Fruit fly (Drosophila melanogaster) whole organism, embryonic: ENCODE results near the gene CG17187.

ENCODE experiments used
- Antp ChIP-seq: fragments of 200-800 bp; sonication (Bioruptor generic); optimal IDR thresholded peaks from 3 replicates; lab custom pipeline; 2016; ENCODE audit warnings: missing biosample characterization, missing genetic modification characterization
- Awh ChIP-seq: fragments of 200-800 bp; sonication (Bioruptor generic); IDR thresholded peaks from 2 replicates; pipeline ENCODE4, ENCODE4 v1.3.6; 2022; ENCODE audit warnings: missing biosample characterization, missing genetic modification characterization
- CG10959 ChIP-seq: fragments of 200-800 bp; sonication (Bioruptor generic); IDR thresholded peaks from 2 replicates; pipeline ENCODE4 v1.3.6; 2022; ENCODE audit warnings: missing biosample characterization, missing genetic modification characterization
- CG14710 ChIP-seq: fragments of 200-800 bp; sonication (Bioruptor generic); optimal IDR thresholded peaks from 3 replicates; lab custom pipeline; 2019; ENCODE audit warnings: missing biosample characterization, mild to moderate bottlenecking, missing genetic modification characterization, moderate library complexity
- CG15601 ChIP-seq: fragments of 200-800 bp; sonication (Bioruptor generic); optimal IDR thresholded peaks from 3 replicates; lab custom pipeline; 2019; ENCODE audit warnings: missing biosample characterization, mild to moderate bottlenecking, missing genetic modification characterization, moderate library complexity
- CG17612 ChIP-seq: fragments of 200-800 bp; sonication (Bioruptor generic); IDR thresholded peaks from 2 replicates; pipeline ENCODE4 v1.3.6; 2022; ENCODE audit warnings: missing biosample characterization, missing genetic modification characterization
- CG2199 ChIP-seq: fragments of 200-800 bp; sonication (Bioruptor generic); IDR thresholded peaks from 3 replicates; pipeline ENCODE4 v1.3.6; 2022; ENCODE audit warnings: missing biosample characterization, missing genetic modification characterization
- CG2875 ChIP-seq: fragments of 200-800 bp; sonication (Bioruptor generic); optimal IDR thresholded peaks from 2 replicates; lab custom pipeline; 2017; ENCODE audit warnings: missing biosample characterization, mild to moderate bottlenecking, missing genetic modification characterization, missing genetic modification reagents
- CG31365 ChIP-seq: fragments of 200-800 bp; sonication (Bioruptor generic); optimal IDR thresholded peaks from 2 replicates; lab custom pipeline; 2018; ENCODE audit warnings: missing biosample characterization, mild to moderate bottlenecking, missing genetic modification characterization
- CG33213 ChIP-seq: fragments of 200-800 bp; sonication (Bioruptor generic); optimal IDR thresholded peaks from 3 replicates; lab custom pipeline; 2016; ENCODE audit warnings: missing biosample characterization, missing genetic modification characterization
- CG33557 ChIP-seq: fragments of 200-800 bp; sonication (Bioruptor generic); optimal IDR thresholded peaks from 2 replicates; lab custom pipeline; 2019; ENCODE audit warnings: missing biosample characterization, mild to moderate bottlenecking, missing genetic modification characterization, moderate library complexity
- CG4404 ChIP-seq: fragments of 200-800 bp; sonication (Bioruptor generic); IDR thresholded peaks from 2 replicates; pipeline ENCODE4 v1.3.6; 2022; ENCODE audit warnings: missing biosample characterization, missing genetic modification characterization
- CG5953 ChIP-seq: fragments of 200-800 bp; sonication (Bioruptor generic); IDR thresholded peaks from 2 replicates; pipeline ENCODE4 v1.3.6; 2022; ENCODE audit warnings: missing biosample characterization, missing genetic modification characterization
- CG6272 ChIP-seq: fragments of 200-800 bp; sonication (Bioruptor generic); IDR thresholded peaks from 2 replicates; pipeline ENCODE4 v1.3.6; 2022; ENCODE audit warnings: missing biosample characterization, missing genetic modification characterization
- CG7372 ChIP-seq: fragments of 200-800 bp; sonication (Bioruptor generic); IDR thresholded peaks from 2 replicates; pipeline ENCODE4 v1.3.6; 2022; ENCODE audit warnings: missing biosample characterization, missing genetic modification characterization
- CG7556 ChIP-seq: fragments of 200-800 bp; sonication (Bioruptor generic); optimal IDR thresholded peaks from 2 replicates; lab custom pipeline; 2017; ENCODE audit warnings: missing biosample characterization, mild to moderate bottlenecking, missing genetic modification characterization
- CG9437 ChIP-seq: fragments of 200-800 bp; sonication (Bioruptor generic); optimal IDR thresholded peaks from 2 replicates; lab custom pipeline; 2018; ENCODE audit warnings: missing biosample characterization, mild to moderate bottlenecking, missing genetic modification characterization
- D19B ChIP-seq: fragments of 200-800 bp; sonication (Bioruptor generic); optimal IDR thresholded peaks from 2 replicates; lab custom pipeline; 2017; ENCODE audit warnings: missing biosample characterization, mild to moderate bottlenecking, missing genetic modification characterization
- H15 ChIP-seq: fragments of 200-800 bp; sonication (Bioruptor generic); IDR thresholded peaks from 3 replicates; pipeline ENCODE4 v1.3.6; 2022; ENCODE audit warnings: missing biosample characterization, missing genetic modification characterization
- HmgD ChIP-seq: fragments of 200-800 bp; sonication (Bioruptor generic); optimal IDR thresholded peaks from 3 replicates; lab custom pipeline; 2016; ENCODE audit warnings: missing biosample characterization, missing genetic modification characterization
- Hmr ChIP-seq: fragments of 200-800 bp; sonication (Bioruptor generic); optimal IDR thresholded peaks from 3 replicates; lab custom pipeline; 2017; ENCODE audit warnings: mild to moderate bottlenecking, missing biosample characterization, missing genetic modification reagents, missing genetic modification characterization
- Hr3 ChIP-seq: fragments of 200-800 bp; sonication (Bioruptor generic); optimal IDR thresholded peaks from 3 replicates; lab custom pipeline; 2016; ENCODE audit warnings: missing biosample characterization, missing genetic modification characterization
- Lim3 ChIP-seq: fragments of 200-800 bp; sonication (Bioruptor generic); IDR thresholded peaks from 2 replicates; pipeline ENCODE4 v1.3.6; 2022; ENCODE audit warnings: missing biosample characterization, missing genetic modification characterization
- Mes4 ChIP-seq: fragments of 200-800 bp; sonication (Bioruptor generic); optimal IDR thresholded peaks from 2 replicates; lab custom pipeline; 2016; ENCODE audit warnings: missing biosample characterization, missing genetic modification characterization
- NC2β ChIP-seq: fragments of 200-800 bp; sonication (Bioruptor generic); optimal IDR thresholded peaks from 2 replicates; lab custom pipeline; 2016; ENCODE audit warnings: missing biosample characterization, missing genetic modification characterization
- NfI ChIP-seq: fragments of 200-800 bp; sonication (Bioruptor generic); optimal IDR thresholded peaks from 3 replicates; lab custom pipeline; 2018; ENCODE audit warnings: missing biosample characterization, mild to moderate bottlenecking, missing genetic modification characterization, moderate library complexity
- Optix ChIP-seq: fragments of 200-800 bp; sonication (Bioruptor generic); IDR thresholded peaks from 3 replicates; pipeline ENCODE4 v1.3.6; 2022; ENCODE audit warnings: missing biosample characterization, missing genetic modification characterization
- Taf1 ChIP-seq: fragments of 200-800 bp; sonication (Bioruptor generic); IDR thresholded peaks from 2 replicates; pipeline ENCODE4 v1.3.6; 2022; ENCODE audit warnings: missing biosample characterization, missing genetic modification characterization
- YL-1 ChIP-seq: fragments of 200-800 bp; sonication (Bioruptor generic); optimal IDR thresholded peaks from 3 replicates; lab custom pipeline; 2017; ENCODE audit warnings: missing biosample characterization, mild to moderate bottlenecking, missing genetic modification characterization
- ac ChIP-seq: fragments of 200-800 bp; sonication (Bioruptor generic); optimal IDR thresholded peaks from 3 replicates; lab custom pipeline; 2017; ENCODE audit warnings: missing biosample characterization, mild to moderate bottlenecking, missing genetic modification characterization
- aop ChIP-seq: fragments of 200-800 bp; sonication (Bioruptor generic); IDR thresholded peaks from 2 replicates; pipeline ENCODE4 v1.3.6; 2022; ENCODE audit warnings: missing biosample characterization, missing genetic modification characterization
- dm ChIP-seq: fragments of 200-800 bp; sonication (Bioruptor generic); optimal IDR thresholded peaks from 3 replicates; lab custom pipeline; 2016; ENCODE audit warnings: missing biosample characterization, missing genetic modification characterization
- ems ChIP-seq: fragments of 200-800 bp; sonication (Bioruptor generic); optimal IDR thresholded peaks from 3 replicates; lab custom pipeline; 2016; ENCODE audit warnings: missing biosample characterization, missing genetic modification characterization
- esg ChIP-seq: fragments of 200-800 bp; sonication (Bioruptor generic); conservative IDR thresholded peaks from 2 replicates; pipeline ENCODE4 v1.3.6; 2022; ENCODE audit warnings: missing biosample characterization, missing genetic modification characterization
- gcm ChIP-seq: fragments of 200-800 bp; sonication (Bioruptor generic); optimal IDR thresholded peaks from 2 replicates; lab custom pipeline; 2019; ENCODE audit warnings: missing biosample characterization, mild to moderate bottlenecking, missing genetic modification characterization, moderate library complexity
- grau ChIP-seq: fragments of 200-800 bp; optimal IDR thresholded peaks from 3 replicates; lab custom pipeline; 2019; ENCODE audit warnings: missing biosample characterization, mild to moderate bottlenecking, missing genetic modification characterization, moderate library complexity
- grn ChIP-seq: fragments of 200-800 bp; sonication (Bioruptor generic); optimal IDR thresholded peaks from 3 replicates; lab custom pipeline; 2017; ENCODE audit warnings: missing biosample characterization, missing genetic modification characterization
- gt ChIP-seq: fragments of 200-800 bp; sonication (Bioruptor generic); IDR thresholded peaks from 2 replicates; pipeline ENCODE4 v1.3.6; 2022; ENCODE audit warnings: missing biosample characterization, missing genetic modification characterization
- kah ChIP-seq: fragments of 200-800 bp; sonication (Bioruptor generic); optimal IDR thresholded peaks from 2 replicates; lab custom pipeline; 2018; ENCODE audit warnings: missing biosample characterization, mild to moderate bottlenecking, missing genetic modification characterization
- kay ChIP-seq: fragments of 200-800 bp; sonication (Bioruptor generic); optimal IDR thresholded peaks from 2 replicates; lab custom pipeline; 2016; ENCODE audit warnings: missing biosample characterization, missing genetic modification characterization
- pfk ChIP-seq: fragments of 200-800 bp; sonication (Bioruptor generic); optimal IDR thresholded peaks from 2 replicates; lab custom pipeline; 2018; ENCODE audit warnings: missing biosample characterization, mild to moderate bottlenecking, missing genetic modification characterization, moderate library complexity
- pzg ChIP-seq: fragments of 200-800 bp; sonication (Bioruptor generic); optimal IDR thresholded peaks from 3 replicates; lab custom pipeline; 2018; ENCODE audit warnings: missing biosample characterization, mild to moderate bottlenecking, missing genetic modification characterization, moderate library complexity
- ro ChIP-seq: fragments of 200-800 bp; sonication (Bioruptor generic); IDR thresholded peaks from 2 replicates; pipeline ENCODE4 v1.3.6; 2022; ENCODE audit warnings: missing biosample characterization, missing genetic modification characterization
- row ChIP-seq: fragments of 200-800 bp; sonication (Bioruptor generic); IDR thresholded peaks from 3 replicates; pipeline ENCODE4 v1.3.6; 2022; ENCODE audit warnings: missing biosample characterization, missing genetic modification characterization
- seq ChIP-seq: fragments of 200-800 bp; sonication (Bioruptor generic); IDR thresholded peaks from 2 replicates; pipeline ENCODE4 v1.3.6; 2022; ENCODE audit warnings: missing biosample characterization, missing genetic modification characterization
- tio ChIP-seq: fragments of 200-800 bp; sonication (Bioruptor generic); optimal IDR thresholded peaks from 2 replicates; lab custom pipeline; 2017; ENCODE audit warnings: missing biosample characterization, missing genetic modification characterization, inconsistent platforms
- unpg ChIP-seq: fragments of 200-800 bp; sonication (Bioruptor generic); optimal IDR thresholded peaks from 3 replicates; lab custom pipeline; 2018; ENCODE audit warnings: missing biosample characterization, mild to moderate bottlenecking, missing genetic modification characterization, moderate library complexity
- usp ChIP-seq: fragments of >200 bp; optimal IDR thresholded peaks from 2 replicates; lab custom pipeline; 2017; ENCODE audit warnings: missing biosample characterization, missing genetic modification characterization
- vnd ChIP-seq: fragments of 200-800 bp; sonication (Bioruptor generic); IDR thresholded peaks from 3 replicates; pipeline ENCODE4 v1.3.6; 2022; ENCODE audit warnings: missing biosample characterization, missing genetic modification characterization; ENCODE audit not compliant: partially characterized antibody
- wor ChIP-seq: fragments of 200-800 bp; sonication (Bioruptor generic); IDR thresholded peaks from 2 replicates; pipeline ENCODE4 v1.3.6; 2022; ENCODE audit warnings: missing biosample characterization, missing genetic modification characterization
- zf30C ChIP-seq: fragments of 200-800 bp; sonication (Bioruptor generic); optimal IDR thresholded peaks from 3 replicates; lab custom pipeline; 2018; ENCODE audit warnings: missing biosample characterization, mild to moderate bottlenecking, missing genetic modification characterization

Gene CG17187

DNA sequence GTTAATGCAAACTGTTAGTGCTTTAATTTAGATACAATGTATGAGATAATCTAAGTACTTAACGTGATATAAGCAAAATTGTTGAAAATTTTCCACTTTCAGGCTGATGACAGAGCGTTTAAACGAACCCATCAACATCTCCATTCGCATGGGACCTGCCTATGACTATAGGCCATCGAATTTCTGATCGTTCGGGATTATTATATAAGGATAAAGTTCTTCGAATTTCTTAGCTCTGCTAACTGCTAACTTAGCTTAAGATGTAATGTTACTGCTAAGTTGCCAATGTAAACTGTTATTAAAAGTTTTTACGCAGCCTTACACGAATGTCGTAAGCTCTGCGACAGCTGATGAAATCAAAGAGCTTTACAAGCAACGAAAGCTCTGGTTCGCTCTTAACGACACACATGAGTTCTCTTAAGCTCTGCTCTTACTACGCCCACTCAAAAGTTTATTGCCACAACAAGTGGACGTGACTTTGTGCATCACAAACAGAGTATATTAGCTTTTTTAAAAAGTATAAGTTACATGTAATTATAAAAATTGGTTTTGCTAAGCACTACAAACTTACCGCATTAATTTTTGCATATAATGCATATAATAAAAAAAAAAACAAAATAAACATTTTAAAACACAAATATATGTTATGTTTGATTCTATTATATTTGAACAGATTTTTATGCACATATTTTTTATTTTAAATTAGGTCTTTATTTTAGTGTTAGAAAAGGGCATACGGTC is 34.9 kb downstream of the CG17187 start (continued):
- TF ChIP-seq vnd = no peak
- peak; percentile 79 for TF ChIP-seq Antp (GFP tag; lab: Kevin White, UChicago)
- TF ChIP-seq wor = peak; percentile 99
- peak; percentile 97 for TF ChIP-seq CG4404 (GFP tag; lab: Robert Waterston, UW)
- peak; percentile 66 for TF ChIP-seq CG31365
- TF ChIP-seq grau (tag; lab: Kevin White, UChicago) = peak; percentile 95
- TF ChIP-seq CG9437 (GFP tag; lab: Kevin White, UChicago) = peak; percentile 97
- peak; percentile 96 for TF ChIP-seq CG2199 (GFP tag; lab: Robert Waterston, UW)
- TF ChIP-seq Lim3 = peak; percentile 96
- peak; percentile 90 for TF ChIP-seq CG33557
- TF ChIP-seq YL-1 (GFP tag; lab: Kevin White, UChicago) = peak; percentile 90
- TF ChIP-seq ac = peak; percentile 60
- TF ChIP-seq gcm (GFP tag; lab: Kevin White, UChicago) = peak; percentile 97
- peak; percentile 95 for TF ChIP-seq CG17612 (GFP tag; lab: Robert Waterston, UW)
- TF ChIP-seq Mes4 (GFP tag; lab: Kevin White, UChicago) = peak; percentile 80
- peak; percentile 98 for TF ChIP-seq seq (GFP tag; lab: Robert Waterston, UW)
- TF ChIP-seq kay (GFP tag; lab: Kevin White, UChicago) = peak; percentile 87
- peak; percentile 97 for TF ChIP-seq Awh (GFP tag; lab: Robert Waterston, UW)
- TF ChIP-seq CG10959 = peak; percentile 84
- peak; percentile 99 for TF ChIP-seq esg (GFP tag; lab: Robert Waterston, UW)
- peak; percentile 97 for TF ChIP-seq H15 (GFP tag; lab: Robert Waterston, UW)
- peak; percentile 50 for TF ChIP-seq pfk (GFP tag; lab: Kevin White, UChicago)
- no peak for TF ChIP-seq CG33213 (GFP tag; lab: Kevin White, UChicago)
- peak; percentile 96 for TF ChIP-seq CG2875 (GFP tag; lab: Kevin White, UChicago)
- TF ChIP-seq D19B (GFP tag; lab: Kevin White, UChicago) = peak; percentile 96
- TF ChIP-seq ro = peak; percentile 97
- TF ChIP-seq grn = no peak
- TF ChIP-seq row = peak; percentile 99
- TF ChIP-seq NfI = peak; percentile 98
- peak; percentile 96 for TF ChIP-seq gt
- peak; percentile 96 for TF ChIP-seq CG6272 (GFP tag; lab: Robert Waterston, UW)
- peak; percentile 100 for TF ChIP-seq CG7556 (GFP tag; lab: Kevin White, UChicago)
- peak; percentile 96 for TF ChIP-seq CG5953 (GFP tag; lab: Robert Waterston, UW)
- no peak for TF ChIP-seq aop (GFP tag; lab: Robert Waterston, UW)
- no peak for TF ChIP-seq usp (GFP tag; lab: Kevin White, UChicago)
- TF ChIP-seq Optix (GFP tag; lab: Robert Waterston, UW) = no peak; the same call in 2 of the 3 replicates
- peak; percentile 97 for TF ChIP-seq kah
- TF ChIP-seq Hmr (GFP tag; lab: Kevin White, UChicago) = peak; percentile 99
- peak; percentile 99 for TF ChIP-seq CG7372
- peak; percentile 55 for TF ChIP-seq NC2β (GFP tag; lab: Kevin White, UChicago)
- peak; percentile 56 for TF ChIP-seq HmgD (GFP tag; lab: Kevin White, UChicago)
- TF ChIP-seq Taf1 (GFP tag; lab: Robert Waterston, UW) = peak; percentile 94
- peak; percentile 98 for TF ChIP-seq unpg (GFP tag; lab: Kevin White, UChicago)
- TF ChIP-seq Hr3 (GFP tag; lab: Kevin White, UChicago) = peak; percentile 99
- peak; percentile 98 for TF ChIP-seq CG15601
- peak; percentile 82 for TF ChIP-seq dm (GFP tag; lab: Kevin White, UChicago)
- TF ChIP-seq zf30C (GFP tag; lab: Kevin White, UChicago) = no peak
- TF ChIP-seq pzg (GFP tag; lab: Kevin White, UChicago) = peak; percentile 4
- peak; percentile 98 for TF ChIP-seq CG14710 (tag; lab: Kevin White, UChicago)
- peak; percentile 90 for TF ChIP-seq ems (GFP tag; lab: Kevin White, UChicago)
- peak; percentile 96 for TF ChIP-seq tio (GFP tag; lab: Kevin White, UChicago)
